Fruit fly (Drosophila melanogaster) whole organism, prepupa: Measurements from ENCODE around the gene Tgt.

Source experiments
- Blimp-1 ChIP-seq: fragments of 200-800 bp; sonication (Bioruptor generic); optimal IDR thresholded peaks from 3 replicates; lab custom pipeline; 2017; ENCODE audit warnings: missing biosample characterization, missing genetic modification characterization, mild to moderate bottlenecking, moderate library complexity, missing genetic modification reagents
- CG10631 ChIP-seq: fragments of 200-800 bp; sonication (Bioruptor generic); optimal IDR thresholded peaks from 2 replicates; lab custom pipeline; 2016; ENCODE audit warnings: missing biosample characterization, missing genetic modification characterization
- CG10669 ChIP-seq: fragments of 200-800 bp; sonication (Bioruptor generic); optimal IDR thresholded peaks from 3 replicates; lab custom pipeline; 2018; ENCODE audit warnings: missing biosample characterization, mild to moderate bottlenecking, missing genetic modification characterization, moderate library complexity
- CG11294 ChIP-seq: fragments of 200-800 bp; sonication (Bioruptor generic); IDR thresholded peaks from 2 replicates; pipeline ENCODE4 v1.3.6; 2022; ENCODE audit warnings: missing biosample characterization, missing genetic modification characterization
- CG15336 ChIP-seq: fragments of 200-800 bp; sonication (Bioruptor generic); IDR thresholded peaks from 2 replicates; pipeline ENCODE4 v1.3.6; 2022; ENCODE audit warnings: missing biosample characterization, missing genetic modification characterization
- CG32006 ChIP-seq: fragments of 200-800 bp; sonication (Bioruptor generic); optimal IDR thresholded peaks from 3 replicates; lab custom pipeline; 2017; ENCODE audit warnings: missing biosample characterization, mild to moderate bottlenecking, missing genetic modification characterization
- CG3919 ChIP-seq: fragments of 200-800 bp; sonication (Bioruptor generic); optimal IDR thresholded peaks from 3 replicates; lab custom pipeline; 2016; ENCODE audit warnings: missing biosample characterization, missing genetic modification characterization
- CG4318 ChIP-seq: fragments of 200-800 bp; sonication (Bioruptor generic); optimal IDR thresholded peaks from 3 replicates; lab custom pipeline; 2017; ENCODE audit warnings: missing biosample characterization, mild to moderate bottlenecking, missing genetic modification characterization
- CG6276 ChIP-seq: fragments of 200-800 bp; sonication (Bioruptor generic); optimal IDR thresholded peaks from 2 replicates; lab custom pipeline; 2017; ENCODE audit warnings: missing biosample characterization, mild to moderate bottlenecking, missing genetic modification characterization
- CG6792 ChIP-seq: fragments of 200-800 bp; sonication (Bioruptor generic); optimal IDR thresholded peaks from 3 replicates; lab custom pipeline; 2016; ENCODE audit warnings: missing biosample characterization, missing genetic modification characterization
- CG7368 ChIP-seq: fragments of 200-800 bp; sonication (Bioruptor generic); optimal IDR thresholded peaks from 3 replicates; lab custom pipeline; 2016; ENCODE audit warnings: missing biosample characterization, missing genetic modification characterization
- CG8119 ChIP-seq: fragments of 200-800 bp; sonication (Bioruptor generic); IDR thresholded peaks from 3 replicates; pipeline ENCODE4 v1.3.6; 2022; ENCODE audit warnings: missing biosample characterization, missing genetic modification characterization
- CG8319 ChIP-seq: fragments of 200-800 bp; sonication (Bioruptor generic); optimal IDR thresholded peaks from 3 replicates; lab custom pipeline; 2016; ENCODE audit warnings: missing biosample characterization, missing genetic modification characterization
- CG9139 ChIP-seq: fragments of 200-800 bp; sonication (Bioruptor generic); optimal IDR thresholded peaks from 3 replicates; lab custom pipeline; 2017; ENCODE audit warnings: missing biosample characterization, mild to moderate bottlenecking, missing genetic modification characterization
- Eip75B ChIP-seq: fragments of 200-800 bp; sonication (Bioruptor generic); optimal IDR thresholded peaks from 3 replicates; lab custom pipeline; 2016; ENCODE audit warnings: missing biosample characterization, missing genetic modification characterization
- Eip78C ChIP-seq: fragments of 200-800 bp; sonication (Bioruptor generic); peaks from one replicate; lab custom pipeline; 2016; ENCODE audit warnings: missing biosample characterization, missing genetic modification characterization
- Eip93F ChIP-seq: fragments of 200-800 bp; sonication (Bioruptor generic); optimal IDR thresholded peaks from 2 replicates; lab custom pipeline; 2016; ENCODE audit warnings: missing biosample characterization, mild to moderate bottlenecking, missing genetic modification characterization
- Gug ChIP-seq: fragments of 200-800 bp; sonication (Bioruptor generic); IDR thresholded peaks from 2 replicates; pipeline ENCODE4 v1.3.6; 2022; ENCODE audit warnings: missing biosample characterization, missing genetic modification characterization
- Hr38 ChIP-seq: sonication (Bioruptor generic); optimal IDR thresholded peaks from 2 replicates; lab custom pipeline; 2016; ENCODE audit warnings: missing biosample characterization, missing genetic modification characterization
- Hr4 ChIP-seq: fragments of 200-800 bp; sonication (Bioruptor generic); optimal IDR thresholded peaks from 3 replicates; lab custom pipeline; 2016; ENCODE audit warnings: missing biosample characterization, missing genetic modification characterization
- Met ChIP-seq: fragments of 200-800 bp; sonication (Bioruptor generic); optimal IDR thresholded peaks from 3 replicates; lab custom pipeline; 2016; ENCODE audit warnings: missing biosample characterization, missing genetic modification characterization
- Smox ChIP-seq: fragments of 200-800 bp; sonication (Bioruptor generic); optimal IDR thresholded peaks from 3 replicates; lab custom pipeline; 2016; ENCODE audit warnings: missing biosample characterization, missing genetic modification characterization
- Sox102F ChIP-seq: fragments of 200-800 bp; sonication (Bioruptor generic); optimal IDR thresholded peaks from 2 replicates; lab custom pipeline; 2016; ENCODE audit warnings: missing biosample characterization, mild to moderate bottlenecking, missing genetic modification characterization
- Sox14 ChIP-seq: fragments of 200-800 bp; sonication (Bioruptor generic); optimal IDR thresholded peaks from 3 replicates; lab custom pipeline; 2016; ENCODE audit warnings: missing biosample characterization, missing genetic modification characterization
- achi ChIP-seq: fragments of 200-800 bp; sonication (Bioruptor generic); optimal IDR thresholded peaks from 3 replicates; lab custom pipeline; 2016; ENCODE audit warnings: missing biosample characterization, missing genetic modification characterization
- acj6 ChIP-seq: fragments of 200-800 bp; sonication (Bioruptor generic); optimal IDR thresholded peaks from 3 replicates; lab custom pipeline; 2016; ENCODE audit warnings: missing biosample characterization, missing genetic modification characterization
- cyc ChIP-seq: fragments of 200-800 bp; sonication (Bioruptor generic); optimal IDR thresholded peaks from 3 replicates; lab custom pipeline; 2016; ENCODE audit warnings: missing biosample characterization, missing genetic modification characterization
- dac ChIP-seq: fragments of 200-800 bp; sonication (Bioruptor generic); optimal IDR thresholded peaks from 2 replicates; lab custom pipeline; 2017; ENCODE audit warnings: missing biosample characterization, mild to moderate bottlenecking, missing genetic modification characterization
- eg ChIP-seq: fragments of 200-800 bp; sonication (Bioruptor generic); IDR thresholded peaks from 3 replicates; pipeline ENCODE4 v1.3.6; 2022; ENCODE audit warnings: missing biosample characterization, missing genetic modification characterization
- esn ChIP-seq: fragments of 200-800 bp; sonication (Bioruptor generic); optimal IDR thresholded peaks from 2 replicates; lab custom pipeline; 2016; ENCODE audit warnings: missing biosample characterization, mild to moderate bottlenecking, missing genetic modification characterization, moderate library complexity
- fd59A ChIP-seq: fragments of 200-800 bp; sonication (Bioruptor generic); optimal IDR thresholded peaks from 2 replicates; lab custom pipeline; 2017; ENCODE audit warnings: missing biosample characterization, mild to moderate bottlenecking, missing genetic modification characterization, missing genetic modification reagents
- fd85E ChIP-seq: fragments of 200-800 bp; sonication (Bioruptor generic); optimal IDR thresholded peaks from 3 replicates; lab custom pipeline; 2016; ENCODE audit warnings: missing biosample characterization, missing genetic modification characterization
- fkh ChIP-seq: fragments of 200-800 bp; sonication (Bioruptor generic); optimal IDR thresholded peaks from 3 replicates; lab custom pipeline; 2017; ENCODE audit warnings: missing biosample characterization, mild to moderate bottlenecking, missing genetic modification characterization, moderate library complexity
- lz ChIP-seq: fragments of 200-800 bp; sonication (Bioruptor generic); optimal IDR thresholded peaks from 3 replicates; lab custom pipeline; 2016; ENCODE audit warnings: missing biosample characterization, missing genetic modification characterization
- salr ChIP-seq, 2 experiments: fragments of 200-800 bp; sonication (Bioruptor generic); optimal IDR thresholded peaks; 3 replicates each; lab custom pipeline; 2016 to 2018; ENCODE audit warnings: missing biosample characterization in 2 of 2, missing genetic modification characterization in 2 of 2, mild to moderate bottlenecking in 1 of 2
- svp ChIP-seq: fragments of 200-800 bp; sonication (Bioruptor generic); peaks from one replicate; lab custom pipeline; 2016; ENCODE audit warnings: missing biosample characterization, missing genetic modification characterization
- vri ChIP-seq: fragments of 200-800 bp; sonication (Bioruptor generic); optimal IDR thresholded peaks from 3 replicates; lab custom pipeline; 2016; ENCODE audit warnings: missing biosample characterization, mild to moderate bottlenecking, missing genetic modification characterization

Tgt gene

dm6 chr2L:1172704-1173107 lies 11.2 kb upstream of the Tgt start, which contains the start of the genes Charon and CG4887 (continued):
- peak; percentile 25 for TF ChIP-seq Hr38 (GFP tag; lab: Kevin White, UChicago)
- no peak for TF ChIP-seq Eip78C (GFP tag; lab: Kevin White, UChicago)
- no peak for TF ChIP-seq vri (GFP tag; lab: Kevin White, UChicago)
- peak; percentile 74 for TF ChIP-seq CG6792
- TF ChIP-seq CG15336, result peak; percentile 41; the same call in 1 of the 2 replicates
- peak; percentile 37; the same call in 2 of the 3 replicates for TF ChIP-seq CG8119
- TF ChIP-seq CG11294 (GFP tag; lab: Robert Waterston, UW), result peak; percentile 66; the same call in 1 of the 2 replicates
- no peak for TF ChIP-seq CG32006
- TF ChIP-seq Gug (GFP tag; lab: Robert Waterston, UW), result peak; percentile 76
- peak; percentile 81 for TF ChIP-seq achi
- no peak for TF ChIP-seq Smox (GFP tag; lab: Kevin White, UChicago)
- no peak for TF ChIP-seq Hr4 (GFP tag; lab: Kevin White, UChicago)
- no peak for TF ChIP-seq CG4318 (GFP tag; lab: Kevin White, UChicago)
- TF ChIP-seq Met (GFP tag; lab: Kevin White, UChicago), result no peak
- no peak for TF ChIP-seq CG10669 (GFP tag; lab: Kevin White, UChicago)
- TF ChIP-seq salr (GFP tag; optimal IDR thresholded peaks at IDR 0.05; lab: Kevin White, UChicago), result peak in 1 of 2 experiments; percentile 29
- peak; percentile 64 for TF ChIP-seq CG8319 (GFP tag; lab: Kevin White, UChicago)
- TF ChIP-seq fkh (GFP tag; lab: Kevin White, UChicago), result no peak
- TF ChIP-seq CG6276 (GFP tag; lab: Kevin White, UChicago), result no peak
- TF ChIP-seq Eip93F (GFP tag; lab: Kevin White, UChicago), result no peak
- no peak for TF ChIP-seq Eip75B
- peak; percentile 87 for TF ChIP-seq cyc (GFP tag; lab: Kevin White, UChicago)
- no peak for TF ChIP-seq acj6 (GFP tag; lab: Kevin White, UChicago)
- TF ChIP-seq Blimp-1 (GFP tag; lab: Kevin White, UChicago), result no peak

dm6 chr2L:1177522-1177921 lies 6.3 kb upstream of the Tgt start, which contains the start of gene CG4896:
CG4896 (plus strand) TSS chr2L:1177690.
- TF ChIP-seq CG10631 (GFP tag; lab: Kevin White, UChicago) (no peak), fd59A (GFP tag; lab: Kevin White, UChicago) (no peak), fd85E (no peak), CG9139 (GFP tag; lab: Kevin White, UChicago) (no peak), CG10669 (GFP tag; lab: Kevin White, UChicago) (no peak), CG8319 (GFP tag; lab: Kevin White, UChicago) (no peak), Hr38 (GFP tag; lab: Kevin White, UChicago) (no peak), acj6 (GFP tag; lab: Kevin White, UChicago) (no peak), svp (GFP tag; lab: Kevin White, UChicago) (no peak), dac (no peak), CG15336 (peak; percentile 16; the same call in 1 of the 2 replicates), Hr4 (GFP tag; lab: Kevin White, UChicago) (no peak), Sox14 (no peak), Met (GFP tag; lab: Kevin White, UChicago) (no peak), lz (no peak), Sox102F (no peak), eg (GFP tag; lab: Robert Waterston, UW) (peak; percentile 33; the same call in 1 of the 3 replicates), CG8119 (0 out of 3 replicates have a peak, but pooled peaks have one; percentile 13), CG6792 (no peak), esn (GFP tag; lab: Kevin White, UChicago) (peak; percentile 22), Eip75B (no peak), salr (GFP tag; optimal IDR thresholded peaks at IDR 0.05; lab: Kevin White, UChicago) (no peak), CG4318 (GFP tag; lab: Kevin White, UChicago) (no peak), cyc (GFP tag; lab: Kevin White, UChicago) (no peak), CG3919 (GFP tag; lab: Kevin White, UChicago) (no peak), CG11294 (GFP tag; lab: Robert Waterston, UW) (no peak), CG7368 (GFP tag; lab: Kevin White, UChicago) (no peak)
